Worm (Caenorhabditis elegans): Measurements from ENCODE around the gene col-20.
"Not testable (repeated sequence)": the region's sequence is repeated elsewhere in the genome, so short reads cannot be mapped to it uniquely, and the experiment has no call there.

col-20 gene

ce11 chrII:4867476-4867875 lies 3.1 kb downstream of the col-20 start, which contains the start of gene col-17:
TSS of gene col-17 (minus strand) at chrII:4867576.
- no peak for TF ChIP-seq ceh-30 (tag; optimal IDR thresholded peaks at IDR 0.05)
- TF ChIP-seq npax-4 (tag; optimal IDR thresholded peaks at IDR 0.05): no peak

DNA sequence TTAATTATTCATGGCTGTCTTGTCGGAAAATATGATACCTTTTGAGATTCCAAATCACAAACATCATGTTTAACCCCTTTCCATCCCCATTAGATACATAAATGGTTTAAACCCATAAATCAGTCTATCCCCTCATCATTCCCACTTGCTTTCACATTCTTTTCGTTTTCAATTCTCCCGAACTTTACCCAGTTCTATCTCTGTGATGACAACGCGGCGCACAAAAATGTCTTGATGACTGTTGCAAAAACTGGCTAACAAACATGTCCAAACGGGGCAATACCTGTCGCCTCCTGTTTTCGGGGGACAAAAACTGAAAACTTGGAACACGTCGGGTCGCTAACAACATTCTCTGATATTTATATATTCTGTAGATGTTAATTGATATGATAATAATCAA lies 4.5 kb downstream of the col-20 start:
- TF ChIP-seq ceh-6 (GFP tag; optimal IDR thresholded peaks at IDR 0.05): no peak
- TF ChIP-seq fax-1 (tag; optimal IDR thresholded peaks at IDR 0.05): no peak
- no peak for TF ChIP-seq tbx-7 (tag; optimal IDR thresholded peaks at IDR 0.05)
- TF ChIP-seq ceh-48 (tag; optimal IDR thresholded peaks at IDR 0.05): no peak
- TF ChIP-seq unc-3 (GFP tag; conservative IDR thresholded peaks at IDR 0.05): no peak
- TF ChIP-seq unc-3 (tag; optimal IDR thresholded peaks at IDR 0.05): no peak
- no peak for TF ChIP-seq ets-4 (tag; optimal IDR thresholded peaks at IDR 0.05)
- TF ChIP-seq npax-4 (tag; optimal IDR thresholded peaks at IDR 0.05): no peak
- TF ChIP-seq elt-2 (tag; optimal IDR thresholded peaks at IDR 0.05): no peak
- TF ChIP-seq sox-2 (GFP tag; IDR thresholded peaks at IDR 0.05): no peak
- no peak for TF ChIP-seq ztf-16 (tag; optimal IDR thresholded peaks at IDR 0.05)
- TF ChIP-seq hlh-15 (tag; optimal IDR thresholded peaks at IDR 0.05): no peak
- TF ChIP-seq ceh-22 (tag; optimal IDR thresholded peaks at IDR 0.05): no peak
- TF ChIP-seq pha-2 (tag; optimal IDR thresholded peaks at IDR 0.05): no peak

DNA sequence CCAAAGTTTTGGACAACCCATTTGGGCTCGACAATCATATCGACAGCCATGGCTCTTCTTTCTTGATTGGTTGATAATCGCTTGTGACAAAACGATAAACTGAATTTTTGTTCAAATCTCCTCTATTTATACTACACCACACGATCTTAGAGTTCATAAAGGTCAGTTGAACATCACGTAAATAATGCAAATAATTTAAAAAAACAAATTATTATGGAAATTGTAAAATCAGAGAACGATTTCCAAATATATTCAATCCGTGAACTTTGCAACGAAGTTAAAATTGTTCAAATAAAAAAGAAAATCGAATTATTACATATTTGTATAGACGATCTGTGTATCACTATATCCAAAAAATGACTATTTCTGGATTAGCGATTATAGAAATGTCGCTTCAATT lies 7.2 kb downstream of the col-20 start, which contains the start of the genes mpst-4 and F11G11.14:
mpst-4 (minus strand) TSS at position 101 of the 400 bp plus-strand sequence.
F11G11.14 (plus strand) TSS at position 325 of the 400 bp plus-strand sequence.
- TF ChIP-seq pha-2 (tag; optimal IDR thresholded peaks at IDR 0.05): no peak
- TF ChIP-seq dve-1 (tag; optimal IDR thresholded peaks at IDR 0.05): no peak
- no peak for TF ChIP-seq nhr-11 (tag; optimal IDR thresholded peaks at IDR 0.05)
- no peak for TF ChIP-seq ceh-30 (tag; optimal IDR thresholded peaks at IDR 0.05)
- TF ChIP-seq che-1 (tag; optimal IDR thresholded peaks at IDR 0.05): no peak
- TF ChIP-seq pros-1 (tag; optimal IDR thresholded peaks at IDR 0.05): no peak
- TF ChIP-seq tbx-2 (tag; optimal IDR thresholded peaks at IDR 0.05): no peak
- no peak for TF ChIP-seq sox-4 (tag; optimal IDR thresholded peaks at IDR 0.05)
- no peak for TF ChIP-seq tbx-7 (tag; optimal IDR thresholded peaks at IDR 0.05)
- TF ChIP-seq unc-42 (tag; optimal IDR thresholded peaks at IDR 0.05): no peak
- TF ChIP-seq madf-2 (tag; optimal IDR thresholded peaks at IDR 0.05): no peak
- TF ChIP-seq lin-11 (tag; optimal IDR thresholded peaks at IDR 0.05): no peak
- TF ChIP-seq ceh-18 (tag; optimal IDR thresholded peaks at IDR 0.05): no peak
- TF ChIP-seq ceh-2 (tag; optimal IDR thresholded peaks at IDR 0.05): no peak
- TF ChIP-seq ceh-31 (tag; optimal IDR thresholded peaks at IDR 0.05): no peak
- TF ChIP-seq nfya-1 (tag; optimal IDR thresholded peaks at IDR 0.05): no peak

ce11 chrII:4860260-4860659 lies 10.3 kb downstream of the col-20 start, which contains the start of the genes nspd-5 and F11G11.4:
TSS of gene nspd-5 (minus strand) at chrII:4860360.
TSS of gene F11G11.4 (plus strand) at chrII:4860594.
- TF ChIP-seq nfya-1, ahr-1, ceh-31 (tag; optimal IDR thresholded peaks at IDR 0.05): not testable (repeated sequence)

DNA sequence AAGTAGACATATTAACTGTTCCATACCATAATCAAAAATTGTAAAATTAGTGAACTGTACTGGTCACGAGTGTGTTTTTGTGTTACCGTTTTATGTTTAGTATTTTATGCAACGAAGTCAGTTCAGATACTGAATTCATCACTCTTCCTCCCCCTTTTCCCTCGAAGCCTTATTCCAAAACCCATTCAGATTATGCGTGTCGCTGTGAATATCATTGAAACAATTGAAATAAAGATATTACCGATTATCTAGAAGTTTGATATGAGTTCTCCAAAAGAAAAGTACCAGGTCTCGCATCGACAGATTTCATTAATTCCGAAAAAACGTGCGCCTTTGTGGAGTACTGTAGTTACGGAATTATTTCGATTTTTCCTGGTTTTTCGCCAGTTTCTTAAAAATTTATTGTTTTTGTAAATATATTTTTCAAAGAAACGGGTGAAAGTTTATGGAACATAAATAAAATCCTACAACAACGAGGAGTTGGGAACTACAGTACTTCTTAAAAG lies 11.6 kb downstream of the col-20 start:
- TF ChIP-seq elt-4 (tag; optimal IDR thresholded peaks at IDR 0.05) (no peak), rnt-1 (tag; optimal IDR thresholded peaks at IDR 0.05) (no peak), unc-42 (tag; optimal IDR thresholded peaks at IDR 0.05) (no peak), C38D4.7 (GFP tag; optimal IDR thresholded peaks at IDR 0.05) (no peak), pros-1 (tag; optimal IDR thresholded peaks at IDR 0.05) (no peak), ceh-6 (GFP tag; optimal IDR thresholded peaks at IDR 0.05) (no peak), tbx-2 (tag; optimal IDR thresholded peaks at IDR 0.05) (no peak), ceh-45 (GFP tag; IDR thresholded peaks at IDR 0.05) (no peak), hlh-8 (tag; optimal IDR thresholded peaks at IDR 0.05) (no peak), fkh-10 (GFP tag; optimal IDR thresholded peaks at IDR 0.05) (no peak), npax-4 (tag; optimal IDR thresholded peaks at IDR 0.05) (no peak), C08G9.2 (tag; optimal IDR thresholded peaks at IDR 0.05) (no peak), hlh-30 (tag; optimal IDR thresholded peaks at IDR 0.05; ENCODE audit: insufficient read depth) (no peak), ceh-24 (tag; optimal IDR thresholded peaks at IDR 0.05) (no peak), K02D7.2 (tag; optimal IDR thresholded peaks at IDR 0.05) (no peak), syd-9 (tag; optimal IDR thresholded peaks at IDR 0.05) (no peak), ceh-19 (GFP tag; optimal IDR thresholded peaks at IDR 0.05) (no peak), F13H6.1 (tag; optimal IDR thresholded peaks at IDR 0.05) (no peak), gmeb-2 (tag; optimal IDR thresholded peaks at IDR 0.05) (no peak)

Measured in whole organism, late embryonic.